Worm (Caenorhabditis elegans): Measurements from ENCODE around the gene R166.3.
A peak's percentile ranks its signal among the peaks of the same experiment; 100 is the strongest.

R166.3 gene

ce11 chrII:10557206-10557574 is 18.1 kb upstream of the R166.3 start:
- no peak for TF ChIP-seq unc-62 (GFP tag; optimal IDR thresholded peaks at IDR 0.05)

DNA sequence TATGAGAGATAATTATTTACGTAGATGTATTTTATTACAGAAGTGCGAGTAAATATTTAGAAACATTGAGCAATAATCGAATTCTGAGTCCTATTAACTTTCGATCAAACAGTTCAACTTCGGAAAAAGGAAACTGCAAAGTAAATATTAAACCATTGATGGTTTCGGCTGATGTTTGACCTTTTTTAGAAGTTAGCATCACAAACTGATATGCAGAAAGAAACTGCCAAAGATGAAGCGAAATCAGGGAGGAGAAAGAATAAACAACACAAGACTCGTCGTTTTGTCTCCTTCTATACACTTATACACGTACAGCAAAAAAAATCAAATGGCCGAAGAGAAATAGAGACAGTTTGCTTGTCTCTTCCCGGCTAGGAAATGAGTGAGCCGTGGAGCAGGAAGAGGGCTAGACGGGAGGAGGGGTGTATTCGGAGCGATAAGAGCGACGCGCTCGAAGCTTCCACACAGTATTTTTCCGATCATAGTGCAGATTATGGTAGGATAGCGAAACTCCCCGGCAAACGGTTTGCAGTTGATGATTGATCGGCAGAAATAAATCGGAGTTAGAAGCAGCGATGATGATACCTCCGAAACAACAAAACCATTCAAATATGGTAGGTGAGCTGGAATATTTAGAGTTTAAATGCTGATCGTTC is 17.5 kb upstream of the R166.3 start:
- no peak for TF ChIP-seq unc-62 (GFP tag; optimal IDR thresholded peaks at IDR 0.05)

ce11 chrII:10555484-10556075 is 16.4 kb upstream of the R166.3 start:
- no peak for TF ChIP-seq unc-62 (GFP tag; optimal IDR thresholded peaks at IDR 0.05)

ce11 chrII:10554972-10555371 is 15.8 kb upstream of the R166.3 start, which contains the start of gene mnk-1:
Gene mnk-1, minus strand, starts transcription at chrII:10555044.
- TF ChIP-seq unc-62 (GFP tag; optimal IDR thresholded peaks at IDR 0.05) = no peak

DNA sequence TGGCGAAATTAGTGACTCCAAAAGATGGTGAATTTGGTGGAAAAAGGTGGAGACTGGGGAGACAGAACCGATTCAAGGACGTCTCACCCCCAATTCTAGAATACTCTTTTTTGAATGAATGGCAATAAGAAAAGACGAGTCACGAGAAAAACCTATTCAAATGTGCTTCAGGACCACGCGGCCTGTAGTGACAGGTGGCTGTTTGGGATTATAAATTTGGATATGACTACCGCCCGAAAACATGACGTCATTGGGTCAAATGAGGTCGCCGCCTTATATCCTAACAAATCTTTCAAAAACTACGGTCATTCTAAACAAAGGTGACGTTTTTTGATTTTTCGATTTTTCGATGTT is 14.9 kb upstream of the R166.3 start:
- TF ChIP-seq unc-62 (GFP tag; optimal IDR thresholded peaks at IDR 0.05) = no peak

DNA sequence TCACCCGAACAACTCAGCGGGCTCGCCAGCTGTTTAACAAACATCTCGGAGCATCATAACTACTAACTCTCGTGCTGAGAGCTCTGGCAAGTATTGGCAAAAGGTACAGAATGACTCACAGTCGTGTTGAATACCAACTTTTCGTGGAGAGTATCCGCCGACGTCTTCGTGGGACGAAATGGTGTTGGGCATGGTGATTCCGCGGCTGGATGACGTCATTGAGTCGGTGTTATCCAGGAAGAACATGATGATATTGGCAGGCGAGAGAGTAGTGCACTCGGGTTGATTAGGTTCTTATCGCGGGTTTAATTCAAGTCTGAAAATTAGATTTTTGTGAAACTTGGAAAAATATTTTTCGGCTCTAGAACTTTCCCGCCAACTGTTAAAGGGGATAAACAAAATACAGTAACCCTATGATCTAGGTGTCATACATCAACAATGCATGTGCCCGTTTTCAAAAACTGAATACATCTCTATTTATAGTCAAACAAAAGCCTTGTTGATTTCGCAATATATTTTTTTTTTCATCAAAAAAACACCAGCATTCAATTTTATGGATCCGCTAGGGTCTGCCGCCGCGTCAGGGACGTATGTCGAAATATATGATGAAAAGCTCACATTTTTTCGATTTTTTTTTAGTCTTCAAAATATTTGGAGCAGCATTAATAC is 14.4 kb upstream of the R166.3 start:
- no peak for TF ChIP-seq unc-62 (GFP tag; optimal IDR thresholded peaks at IDR 0.05)

DNA sequence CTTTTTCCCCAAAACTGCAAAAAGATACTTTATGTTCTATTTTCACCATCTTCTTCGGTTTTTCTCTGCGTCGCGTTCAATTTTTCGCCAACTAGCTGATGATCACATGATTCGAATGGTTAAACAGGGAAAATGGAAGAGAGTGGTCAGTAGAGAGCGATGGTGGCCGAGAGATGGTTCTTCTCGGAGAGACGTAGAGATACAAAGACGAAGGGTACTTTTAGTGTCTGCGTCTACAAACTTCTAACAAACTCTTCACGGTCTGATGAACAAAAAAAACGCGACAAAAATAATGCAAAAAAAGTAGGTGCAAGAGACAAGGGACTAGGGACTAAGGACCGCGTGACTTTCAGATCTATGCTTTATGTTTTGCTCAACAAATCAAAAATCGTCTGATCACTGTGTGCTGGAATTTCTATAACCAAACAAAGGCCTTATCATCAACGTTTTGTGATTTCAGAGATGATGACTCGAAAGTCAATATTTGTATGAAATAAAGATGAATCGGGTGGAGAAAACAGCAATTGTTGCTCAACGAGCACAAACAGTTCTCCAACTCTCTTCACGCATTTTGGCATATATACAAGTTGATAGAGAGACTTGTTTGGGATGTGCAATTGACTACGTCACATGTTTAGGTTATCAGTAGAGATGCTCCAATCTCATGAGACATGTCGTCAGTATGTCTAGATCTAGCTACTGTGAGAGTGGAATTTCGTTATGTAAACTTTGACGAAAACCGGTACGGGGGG is 13.0 kb upstream of the R166.3 start:
- TF ChIP-seq unc-62 (GFP tag; optimal IDR thresholded peaks at IDR 0.05) = peak; percentile 36

ce11 chrII:10550872-10551647 is 11.9 kb upstream of the R166.3 start:
- TF ChIP-seq unc-62 (GFP tag; optimal IDR thresholded peaks at IDR 0.05) = no peak

DNA sequence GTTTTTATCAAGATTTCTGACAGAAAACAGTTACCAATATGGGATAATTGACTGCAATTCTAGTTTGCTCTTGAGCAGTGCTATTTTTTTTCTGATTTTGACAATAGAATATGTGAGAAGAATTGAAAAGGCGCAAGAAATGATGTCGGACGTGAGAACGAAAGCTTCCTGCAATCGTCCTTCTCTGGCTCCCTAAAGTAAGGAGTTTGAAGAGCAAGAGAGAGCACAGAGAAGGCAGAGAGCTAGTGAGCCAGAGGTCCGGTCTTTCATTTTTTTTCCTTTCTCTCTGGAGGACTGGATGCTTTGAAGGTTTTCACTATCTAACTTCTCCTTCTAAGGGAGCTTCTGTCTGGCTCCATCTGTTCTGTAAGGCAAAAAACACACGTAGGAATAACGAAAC is 11.0 kb upstream of the R166.3 start:
- no peak for TF ChIP-seq unc-62 (GFP tag; optimal IDR thresholded peaks at IDR 0.05)

- TF ChIP-seq unc-62 (GFP tag; optimal IDR thresholded peaks at IDR 0.05) = no peak
Observed at ce11 chrII:10548778-10549671, 9.9 kb upstream of the R166.3 start.

ce11 chrII:10547803-10548693 is 8.9 kb upstream of the R166.3 start:
- TF ChIP-seq unc-62 (GFP tag; optimal IDR thresholded peaks at IDR 0.05) = no peak

ce11 chrII:10547311-10547710 is 8.2 kb upstream of the R166.3 start:
- TF ChIP-seq unc-62 (GFP tag; optimal IDR thresholded peaks at IDR 0.05) = no peak

ce11 chrII:10546784-10547087 is 7.6 kb upstream of the R166.3 start:
- TF ChIP-seq unc-62 (GFP tag; optimal IDR thresholded peaks at IDR 0.05) = no peak
